Worm (Caenorhabditis elegans): ENCODE data around the gene F23H12.5.

DNA sequence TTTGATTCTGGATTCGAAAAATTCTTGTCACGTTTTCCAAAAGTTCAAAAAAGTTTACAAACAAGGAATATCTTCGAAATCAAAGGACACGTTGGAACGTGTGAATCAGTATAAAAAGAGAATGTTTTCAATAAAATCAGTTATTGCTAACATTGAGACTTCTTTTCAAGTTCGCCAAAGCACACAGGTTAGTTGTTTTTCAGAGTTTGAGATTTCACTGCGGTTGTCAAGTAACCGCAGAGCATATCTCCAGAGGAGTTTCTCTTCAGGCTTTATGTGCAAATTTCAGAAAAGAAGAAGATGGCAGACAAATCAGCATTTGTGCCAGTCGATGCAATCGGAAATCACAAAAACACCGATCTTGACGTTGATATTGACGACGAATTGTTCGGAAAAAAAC is 27.7 kb downstream of the F23H12.5 start, which contains the start of gene K01D12.15:
- TF ChIP-seq Y116A8C.19 (tag; optimal IDR thresholded peaks at IDR 0.05; ENCODE audit: borderline replicate concordance) (no peak), dpl-1 (GFP tag; optimal IDR thresholded peaks at IDR 0.05) (no peak), ceh-82 (tag; optimal IDR thresholded peaks at IDR 0.05) (no peak), fos-1 (tag; optimal IDR thresholded peaks at IDR 0.05) (no peak), nhr-12 (tag; optimal IDR thresholded peaks at IDR 0.05) (no peak), fkh-10 (GFP tag; optimal IDR thresholded peaks at IDR 0.05) (no peak), ceh-8 (GFP tag; optimal IDR thresholded peaks at IDR 0.05) (no peak)
